Worm (Caenorhabditis elegans) whole organism, late embryonic: ENCODE measurements around the gene prx-6.

ENCODE experiments used
- ama-1 ChIP-seq: fragments of 150-350 bp; optimal IDR thresholded peaks from 2 replicates; lab custom pipeline; 2014
- ceh-31 ChIP-seq: sonication (generic microtip); optimal IDR thresholded peaks from 2 replicates; lab custom pipeline; 2016; ENCODE audit warnings: missing genetic modification characterization, missing compliant biosample characterization
- elt-2 ChIP-seq: sonication (generic microtip); optimal IDR thresholded peaks from 2 replicates; lab custom pipeline; 2016; ENCODE audit warnings: missing genetic modification reagents, missing genetic modification characterization, missing compliant biosample characterization
- fkh-6 ChIP-seq: sonication (generic microtip); optimal IDR thresholded peaks from 2 replicates; lab custom pipeline; 2016; ENCODE audit warnings: missing genetic modification characterization, missing compliant biosample characterization
- nfya-1 ChIP-seq: sonication (generic microtip); optimal IDR thresholded peaks from 2 replicates; lab custom pipeline; 2017; ENCODE audit warnings: missing genetic modification characterization, mild to moderate bottlenecking, missing compliant biosample characterization, antibody characterized with exemption, moderate library complexity
- pros-1 ChIP-seq: fragments of 150-350 bp; optimal IDR thresholded peaks from 2 replicates; lab custom pipeline; 2014; ENCODE audit warnings: missing biosample characterization, missing genetic modification reagents, missing genetic modification characterization

DNA sequence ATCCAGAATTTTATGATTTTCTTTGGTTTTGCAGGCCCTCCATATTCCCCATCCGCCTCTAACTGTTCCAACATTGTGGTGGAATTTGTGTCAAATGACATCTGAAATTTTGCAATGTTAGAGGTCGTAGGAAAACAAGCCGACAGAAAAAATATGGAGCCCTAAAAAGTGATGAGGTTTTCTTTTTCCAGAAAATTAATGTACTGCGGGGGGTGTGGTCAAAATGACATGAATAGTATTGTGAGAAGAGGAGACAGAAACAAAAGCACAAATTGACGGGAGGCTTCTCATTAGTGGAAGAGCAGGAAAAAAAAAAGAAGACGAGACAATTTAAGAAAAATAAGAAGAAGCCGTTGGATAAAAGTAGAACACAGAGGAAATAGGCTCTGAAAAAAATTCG is 19.7 kb downstream of the prx-6 start, which contains the start of gene ZC266.1:
- TF ChIP-seq pros-1 (no peak), elt-2 (tag; lab: Kevin White, UChicago) (no peak), ceh-31 (tag; lab: Kevin White, UChicago) (no peak), ama-1 (lab: Kevin White, UChicago) (no peak), nfya-1 (tag; lab: Kevin White, UChicago) (no peak), fkh-6 (tag; lab: Kevin White, UChicago) (no peak)
